Worm (Caenorhabditis elegans): ENCODE results near the gene sdha-1.

DNA sequence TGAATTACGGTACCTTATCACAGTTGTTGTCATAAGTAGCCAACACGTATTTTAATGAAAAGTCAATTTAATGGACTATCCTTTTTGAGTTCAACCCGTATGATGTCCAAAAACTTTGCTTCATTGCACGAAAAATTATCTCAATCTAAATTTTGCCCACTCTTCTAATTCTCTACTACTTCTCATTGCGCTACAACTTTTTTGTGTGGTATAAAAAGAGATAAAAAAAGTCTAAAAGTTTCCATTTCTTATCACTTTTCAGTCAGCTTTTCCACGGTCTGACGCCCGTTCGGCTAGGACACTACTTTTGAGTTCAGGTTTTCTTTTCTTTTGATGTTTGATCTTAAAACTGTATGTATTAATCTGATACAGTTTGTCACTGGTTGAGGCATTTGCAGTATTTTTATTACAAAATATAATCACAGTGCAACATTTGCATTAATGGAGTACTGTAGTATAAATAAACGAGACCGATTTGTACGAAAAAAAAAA, 22.0 kb upstream of the sdha-1 start:
- TF ChIP-seq snpc-4 (tag; optimal IDR thresholded peaks at IDR 0.05): no peak
- no peak for TF ChIP-seq nhr-77 (tag; optimal IDR thresholded peaks at IDR 0.05)
- no peak for TF ChIP-seq elt-3 (tag; optimal IDR thresholded peaks at IDR 0.05)
- no peak for TF ChIP-seq ama-1 (optimal IDR thresholded peaks at IDR 0.05)
- no peak for TF ChIP-seq ztf-11 (tag; optimal IDR thresholded peaks at IDR 0.05)
- no peak for TF ChIP-seq elt-1 (tag; optimal IDR thresholded peaks at IDR 0.05)
- TF ChIP-seq lsy-12 (tag; optimal IDR thresholded peaks at IDR 0.05): no peak
- no peak for TF ChIP-seq fos-1 (tag; optimal IDR thresholded peaks at IDR 0.05)
- TF ChIP-seq nhr-237 (tag; optimal IDR thresholded peaks at IDR 0.05): no peak
- TF ChIP-seq lin-15B (tag; optimal IDR thresholded peaks at IDR 0.05): no peak
- no peak for TF ChIP-seq ceh-82 (tag; optimal IDR thresholded peaks at IDR 0.05)
- no peak for TF ChIP-seq aly-2 (tag; optimal IDR thresholded peaks at IDR 0.05)
- TF ChIP-seq unc-62 (GFP tag; optimal IDR thresholded peaks at IDR 0.05): no peak
- TF ChIP-seq egl-5 (tag; optimal IDR thresholded peaks at IDR 0.05): no peak

Measured in whole organism, L3 larva.